Fruit fly (Drosophila melanogaster) whole organism, embryonic: ENCODE data around the gene Bdp1.

Experiments used
- Ada2b ChIP-seq: fragments of 200-800 bp; sonication (Bioruptor generic); IDR thresholded peaks from 2 replicates; pipeline ENCODE4 v1.3.6; 2022; ENCODE audit warnings: missing biosample characterization, missing genetic modification characterization
- Atf6 ChIP-seq: fragments of 200-800 bp; sonication (Bioruptor generic); IDR thresholded peaks from 2 replicates; pipeline ENCODE4 v1.3.6; 2022; ENCODE audit warnings: missing biosample characterization, missing genetic modification characterization
- B-H2 ChIP-seq: fragments of 200-800 bp; sonication (Bioruptor generic); optimal IDR thresholded peaks from 2 replicates; lab custom pipeline; 2018; ENCODE audit warnings: missing biosample characterization, mild to moderate bottlenecking, missing genetic modification characterization
- CG10267 ChIP-seq: fragments of 200-800 bp; sonication (Bioruptor generic); optimal IDR thresholded peaks from 2 replicates; lab custom pipeline; 2018; ENCODE audit warnings: missing biosample characterization, mild to moderate bottlenecking, missing genetic modification characterization, moderate library complexity
- CG10431 ChIP-seq: fragments of 200-800 bp; sonication (Bioruptor generic); optimal IDR thresholded peaks from 3 replicates; lab custom pipeline; 2018; ENCODE audit warnings: missing biosample characterization, mild to moderate bottlenecking, missing genetic modification characterization
- CG10654 ChIP-seq: fragments of 200-800 bp; sonication (Bioruptor generic); optimal IDR thresholded peaks from 2 replicates; lab custom pipeline; 2016; ENCODE audit warnings: missing biosample characterization, missing genetic modification characterization
- CG11456 ChIP-seq: fragments of 200-800 bp; sonication (Bioruptor generic); IDR thresholded peaks from 3 replicates; pipeline ENCODE4 v1.3.6; 2022; ENCODE audit warnings: missing biosample characterization, missing genetic modification characterization
- CG12071 ChIP-seq: fragments of 200-800 bp; sonication (Bioruptor generic); optimal IDR thresholded peaks from 3 replicates; lab custom pipeline; 2018; ENCODE audit warnings: missing biosample characterization, mild to moderate bottlenecking, missing genetic modification characterization
- CG12104 ChIP-seq: fragments of 200-800 bp; sonication (Bioruptor generic); optimal IDR thresholded peaks from 3 replicates; lab custom pipeline; 2016; ENCODE audit warnings: missing biosample characterization, missing genetic modification characterization
- CG12219 ChIP-seq: fragments of 200-800 bp; sonication (Bioruptor generic); optimal IDR thresholded peaks from 3 replicates; lab custom pipeline; 2018; ENCODE audit warnings: missing biosample characterization, mild to moderate bottlenecking, missing genetic modification characterization
- CG14014 ChIP-seq: fragments of 200-800 bp; sonication (Bioruptor generic); IDR thresholded peaks from 2 replicates; pipeline ENCODE4 v1.3.6; 2022; ENCODE audit warnings: missing biosample characterization, missing genetic modification characterization
- CG15696 ChIP-seq: fragments of 200-800 bp; sonication (Bioruptor generic); optimal IDR thresholded peaks from 2 replicates; lab custom pipeline; 2019; ENCODE audit warnings: missing biosample characterization, mild to moderate bottlenecking, missing genetic modification characterization, moderate library complexity
- CG16813 ChIP-seq: fragments of 200-800 bp; sonication (Bioruptor generic); IDR thresholded peaks from 3 replicates; pipeline ENCODE4 v1.3.6; 2022; ENCODE audit warnings: missing biosample characterization, missing genetic modification characterization; ENCODE audit not compliant: partially characterized antibody
- CG2199 ChIP-seq: fragments of 200-800 bp; sonication (Bioruptor generic); IDR thresholded peaks from 3 replicates; pipeline ENCODE4 v1.3.6; 2022; ENCODE audit warnings: missing biosample characterization, missing genetic modification characterization
- CG3838 ChIP-seq: fragments of 200-800 bp; sonication (Bioruptor generic); optimal IDR thresholded peaks from 3 replicates; lab custom pipeline; 2016; ENCODE audit warnings: missing biosample characterization, missing genetic modification characterization
- CG6813 ChIP-seq: fragments of 200-800 bp; sonication (Bioruptor generic); optimal IDR thresholded peaks from 2 replicates; lab custom pipeline; 2017; ENCODE audit warnings: missing biosample characterization, missing genetic modification characterization, mild to moderate bottlenecking, moderate library complexity, missing genetic modification reagents
- CG7357 ChIP-seq: fragments of 200-800 bp; sonication (Bioruptor generic); IDR thresholded peaks from 3 replicates; pipeline ENCODE4 v1.3.6; 2022; ENCODE audit warnings: missing biosample characterization, missing genetic modification characterization
- CG8765 ChIP-seq: fragments of 200-800 bp; sonication (Bioruptor generic); IDR thresholded peaks from 2 replicates; pipeline ENCODE4 v1.3.6; 2022; ENCODE audit warnings: missing biosample characterization, missing genetic modification characterization
- CG9609 ChIP-seq: fragments of 200-800 bp; sonication (Bioruptor generic); optimal IDR thresholded peaks from 3 replicates; lab custom pipeline; 2016; ENCODE audit warnings: missing biosample characterization, missing genetic modification characterization
- CTCF ChIP-seq: fragments of 200-800 bp; sonication (Bioruptor generic); optimal IDR thresholded peaks from 2 replicates; lab custom pipeline; 2017; ENCODE audit warnings: missing biosample characterization, mild to moderate bottlenecking, missing genetic modification characterization, moderate library complexity
- Camta ChIP-seq: fragments of 200-800 bp; sonication (Bioruptor generic); optimal IDR thresholded peaks from 2 replicates; lab custom pipeline; 2016; ENCODE audit warnings: missing biosample characterization, missing genetic modification characterization
- Fer2 ChIP-seq: fragments of 200-800 bp; sonication (Bioruptor generic); optimal IDR thresholded peaks from 2 replicates; lab custom pipeline; 2018; ENCODE audit warnings: missing biosample characterization, mild to moderate bottlenecking, missing genetic modification characterization, moderate library complexity
- Fer3 ChIP-seq: fragments of 200-800 bp; sonication (Bioruptor generic); optimal IDR thresholded peaks from 2 replicates; lab custom pipeline; 2018; ENCODE audit warnings: missing biosample characterization, mild to moderate bottlenecking, missing genetic modification characterization, moderate library complexity
- Gug ChIP-seq: fragments of 200-800 bp; sonication (Bioruptor generic); IDR thresholded peaks from 4 replicates; pipeline ENCODE4 v1.3.6; 2022; ENCODE audit warnings: missing biosample characterization, missing genetic modification characterization
- Hand ChIP-seq: fragments of 200-800 bp; sonication (Bioruptor generic); optimal IDR thresholded peaks from 2 replicates; lab custom pipeline; 2017; ENCODE audit warnings: mild to moderate bottlenecking, missing biosample characterization, missing genetic modification reagents, missing genetic modification characterization
- Hmr ChIP-seq: fragments of 200-800 bp; sonication (Bioruptor generic); optimal IDR thresholded peaks from 3 replicates; lab custom pipeline; 2017; ENCODE audit warnings: mild to moderate bottlenecking, missing biosample characterization, missing genetic modification reagents, missing genetic modification characterization
- Hr39 ChIP-seq: fragments of >200 bp; optimal IDR thresholded peaks from 2 replicates; lab custom pipeline; 2017
- MBD-R2 ChIP-seq: fragments of 200-800 bp; sonication (Bioruptor generic); IDR thresholded peaks from 2 replicates; pipeline ENCODE4 v1.3.6; 2022; ENCODE audit warnings: missing biosample characterization, missing genetic modification characterization
- Max ChIP-seq: fragments of 200-800 bp; sonication (Bioruptor generic); optimal IDR thresholded peaks from 2 replicates; lab custom pipeline; 2016; ENCODE audit warnings: missing biosample characterization, mild to moderate bottlenecking, missing genetic modification characterization
- Nf-YA ChIP-seq: fragments of 200-800 bp; sonication (Bioruptor generic); IDR thresholded peaks from 2 replicates; pipeline ENCODE4 v1.3.6; 2022; ENCODE audit warnings: missing biosample characterization, missing genetic modification characterization
- Sry-β ChIP-seq: fragments of 200-800 bp; sonication (Bioruptor generic); optimal IDR thresholded peaks from 2 replicates; lab custom pipeline; 2018; ENCODE audit warnings: missing biosample characterization, mild to moderate bottlenecking, missing genetic modification characterization, moderate library complexity
- Stat92E ChIP-seq, 3 experiments: fragments of >200 bp in 2 of 3; fragments of 200-800 bp in 1 of 3; sonication (Bioruptor generic) in 1 of 3; optimal IDR thresholded peaks; 2 replicates each; lab custom pipeline; 2017 to 2019; ENCODE audit warnings: missing biosample characterization in 3 of 3, missing genetic modification characterization in 3 of 3, mild to moderate bottlenecking in 1 of 3, moderate library complexity in 1 of 3
- Taf1 ChIP-seq: fragments of 200-800 bp; sonication (Bioruptor generic); IDR thresholded peaks from 2 replicates; pipeline ENCODE4 v1.3.6; 2022; ENCODE audit warnings: missing biosample characterization, missing genetic modification characterization
- ash1 ChIP-seq: fragments of 200-800 bp; sonication (Bioruptor generic); optimal IDR thresholded peaks from 2 replicates; lab custom pipeline; 2018; ENCODE audit warnings: missing biosample characterization, mild to moderate bottlenecking, missing genetic modification characterization
- bigmax ChIP-seq: fragments of 200-800 bp; sonication (Bioruptor generic); optimal IDR thresholded peaks from 2 replicates; lab custom pipeline; 2018; ENCODE audit warnings: missing biosample characterization, mild to moderate bottlenecking, missing genetic modification characterization
- bsh ChIP-seq, 2 experiments: fragments of 200-800 bp; sonication (Bioruptor generic); optimal IDR thresholded peaks; 2 replicates each; lab custom pipeline; 2017 to 2018; ENCODE audit warnings: mild to moderate bottlenecking in 2 of 2, missing biosample characterization in 2 of 2, missing genetic modification characterization in 2 of 2, moderate library complexity in 1 of 2
- ci ChIP-seq: fragments of 200-800 bp; sonication (Bioruptor generic); IDR thresholded peaks from 3 replicates; pipeline ENCODE4 v1.3.6; 2022; ENCODE audit warnings: missing biosample characterization, missing genetic modification characterization
- dysf ChIP-seq: fragments of 200-800 bp; sonication (Bioruptor generic); IDR thresholded peaks from 3 replicates; pipeline ENCODE4 v1.3.6; 2022; ENCODE audit warnings: missing biosample characterization, missing genetic modification characterization
- gcm ChIP-seq: fragments of 200-800 bp; sonication (Bioruptor generic); optimal IDR thresholded peaks from 2 replicates; lab custom pipeline; 2019; ENCODE audit warnings: missing biosample characterization, mild to moderate bottlenecking, missing genetic modification characterization, moderate library complexity
- jumu ChIP-seq: fragments of 200-800 bp; sonication (Bioruptor generic); optimal IDR thresholded peaks from 3 replicates; lab custom pipeline; 2016; ENCODE audit warnings: missing biosample characterization, missing genetic modification characterization
- maf-S ChIP-seq: fragments of 200-800 bp; sonication (Bioruptor generic); optimal IDR thresholded peaks from 2 replicates; lab custom pipeline; 2016; ENCODE audit warnings: missing biosample characterization, missing genetic modification characterization
- nmo ChIP-seq: fragments of 200-800 bp; sonication (Bioruptor generic); optimal IDR thresholded peaks from 2 replicates; lab custom pipeline; 2018; ENCODE audit warnings: missing biosample characterization, mild to moderate bottlenecking, missing genetic modification characterization, moderate library complexity
- nom ChIP-seq: fragments of 200-800 bp; sonication (Bioruptor generic); optimal IDR thresholded peaks from 2 replicates; lab custom pipeline; 2017; ENCODE audit warnings: missing biosample characterization, missing genetic modification characterization, mild to moderate bottlenecking, moderate library complexity, missing genetic modification reagents
- p53 ChIP-seq: fragments of 200-800 bp; sonication (Bioruptor generic); optimal IDR thresholded peaks from 2 replicates; lab custom pipeline; 2016; ENCODE audit warnings: missing biosample characterization, missing genetic modification characterization
- peb ChIP-seq: fragments of 200-800 bp; sonication (Bioruptor generic); IDR thresholded peaks from 2 replicates; pipeline ENCODE4 v1.3.6; 2022; ENCODE audit warnings: missing biosample characterization, missing genetic modification characterization
- prd ChIP-seq, 3 experiments: fragments of >200 bp in 2 of 3; fragments of 200-800 bp in 1 of 3; sonication (Bioruptor generic) in 1 of 3; optimal IDR thresholded peaks in 2 of 3; IDR thresholded peaks in 1 of 3; 2 replicates in 2 of 3; 3 replicates in 1 of 3; pipeline versions ENCODE4 v1.3.6 to Lab custom; 2017 to 2022; ENCODE audit warnings: missing biosample characterization in 1 of 3, missing genetic modification characterization in 1 of 3
- run ChIP-seq: fragments of 200-800 bp; sonication (Bioruptor generic); optimal IDR thresholded peaks from 3 replicates; lab custom pipeline; 2018; ENCODE audit warnings: missing biosample characterization, mild to moderate bottlenecking, missing genetic modification characterization
- schlank ChIP-seq: fragments of 200-800 bp; sonication (Bioruptor generic); optimal IDR thresholded peaks from 2 replicates; lab custom pipeline; 2018; ENCODE audit warnings: missing biosample characterization, mild to moderate bottlenecking, missing genetic modification characterization
- stwl ChIP-seq: fragments of 200-800 bp; sonication (Bioruptor generic); optimal IDR thresholded peaks from 3 replicates; lab custom pipeline; 2018; ENCODE audit warnings: missing biosample characterization, mild to moderate bottlenecking, missing genetic modification characterization, moderate library complexity
- tin ChIP-seq: fragments of 200-800 bp; sonication (Bioruptor generic); optimal IDR thresholded peaks from 3 replicates; lab custom pipeline; 2016; ENCODE audit warnings: missing biosample characterization, missing genetic modification characterization
- tio ChIP-seq: fragments of 200-800 bp; sonication (Bioruptor generic); optimal IDR thresholded peaks from 2 replicates; lab custom pipeline; 2017; ENCODE audit warnings: missing biosample characterization, missing genetic modification characterization, inconsistent platforms

Bdp1 gene

DNA sequence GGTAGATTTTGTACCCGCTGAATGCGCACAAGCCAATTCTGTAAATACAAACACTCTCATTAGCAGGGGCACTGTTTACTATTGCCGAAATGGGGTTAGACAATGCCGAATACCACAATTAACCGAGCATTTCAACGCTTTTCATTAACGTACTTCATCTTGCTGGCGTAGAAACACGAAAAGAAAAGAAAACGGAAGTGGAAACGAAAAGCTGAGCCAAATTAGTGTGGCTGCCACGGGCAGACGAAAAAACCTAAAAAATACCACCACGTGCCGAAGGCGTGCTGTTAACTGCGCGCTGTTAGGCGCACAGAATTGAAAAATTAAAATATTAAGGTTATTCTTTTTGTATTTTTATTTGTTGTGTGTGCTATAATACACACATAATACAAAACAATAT, 21.2 kb upstream of the Bdp1 start, which contains the start of gene RpL24 (continued):
- TF ChIP-seq CG15696 (tag; lab: Kevin White, UChicago) (peak; percentile 50), schlank (tag; lab: Kevin White, UChicago) (peak; percentile 94), CG6813 (GFP tag; lab: Kevin White, UChicago) (peak; percentile 97), CG10267 (peak; percentile 84), tin (GFP tag; lab: Kevin White, UChicago) (peak; percentile 88), nmo (peak; percentile 86), CG12071 (GFP tag; lab: Kevin White, UChicago) (peak; percentile 96), Stat92E (GFP tag; optimal IDR thresholded peaks at IDR 0.05; lab: Kevin White, UChicago) (peak in 1 of 3 experiments; percentile 72), CG7357 (peak; percentile 37; the same call in 1 of the 3 replicates), MBD-R2 (GFP tag; lab: Robert Waterston, UW) (peak; percentile 71), gcm (peak; percentile 88), Fer2 (tag; lab: Kevin White, UChicago) (peak; percentile 83), CG16813 (GFP tag; lab: Robert Waterston, UW) (no peak), Sry-β (peak; percentile 67), dysf (GFP tag; lab: Robert Waterston, UW) (peak; percentile 82), Max (GFP tag; lab: Kevin White, UChicago) (peak; percentile 98), Nf-YA (peak; percentile 83), Camta (GFP tag; lab: Kevin White, UChicago) (peak; percentile 93), nom (GFP tag; lab: Kevin White, UChicago) (peak; percentile 93), maf-S (GFP tag; lab: Kevin White, UChicago) (peak; percentile 90), CG10431 (GFP tag; lab: Kevin White, UChicago) (peak; percentile 93), CG9609 (peak; percentile 85), Hmr (GFP tag; lab: Kevin White, UChicago) (peak; percentile 97), Hr39 (lab: Kevin White, UChicago) (no peak), ash1 (GFP tag; lab: Kevin White, UChicago) (peak; percentile 94), prd (optimal IDR thresholded peaks at IDR 0.05; lab: Kevin White, UChicago) (no peak), prd (GFP tag; IDR thresholded peaks at IDR 0.05; lab: Robert Waterston, UW) (peak; percentile 63; the same call in 2 of the 3 replicates), ci (GFP tag; lab: Robert Waterston, UW) (peak; percentile 99), peb (GFP tag; lab: Robert Waterston, UW) (no peak), run (peak; percentile 83), CTCF (peak; percentile 65), Hand (GFP tag; lab: Kevin White, UChicago) (peak; percentile 88), CG10654 (GFP tag; lab: Kevin White, UChicago) (peak; percentile 88), bsh (GFP tag; optimal IDR thresholded peaks at IDR 0.05; lab: Kevin White, UChicago) (peak; percentile 74 to 84), CG2199 (no peak), CG14014 (GFP tag; lab: Robert Waterston, UW) (peak; percentile 89), jumu (GFP tag; lab: Kevin White, UChicago) (peak; percentile 63), Taf1 (GFP tag; lab: Robert Waterston, UW) (peak; percentile 53; the same call in 1 of the 2 replicates), CG12219 (peak; percentile 92), CG11456 (peak; percentile 94), CG12104 (GFP tag; lab: Kevin White, UChicago) (peak; percentile 91), CG8765 (no peak), tio (GFP tag; lab: Kevin White, UChicago) (no peak), B-H2 (GFP tag; lab: Kevin White, UChicago) (peak; percentile 97), bigmax (GFP tag; lab: Kevin White, UChicago) (peak; percentile 77), Gug (GFP tag; lab: Robert Waterston, UW) (peak; percentile 27; the same call in 2 of the 4 replicates), stwl (tag; lab: Kevin White, UChicago) (peak; percentile 79), p53 (GFP tag; lab: Kevin White, UChicago) (peak; percentile 88), Ada2b (GFP tag; lab: Robert Waterston, UW) (peak; percentile 76; the same call in 1 of the 2 replicates), Atf6 (GFP tag; lab: Robert Waterston, UW) (peak; percentile 90), CG3838 (GFP tag; lab: Kevin White, UChicago) (peak; percentile 62), Fer3 (peak; percentile 93)
